Fruit fly (Drosophila melanogaster): ENCODE results near the gene CG9168.

DNA sequence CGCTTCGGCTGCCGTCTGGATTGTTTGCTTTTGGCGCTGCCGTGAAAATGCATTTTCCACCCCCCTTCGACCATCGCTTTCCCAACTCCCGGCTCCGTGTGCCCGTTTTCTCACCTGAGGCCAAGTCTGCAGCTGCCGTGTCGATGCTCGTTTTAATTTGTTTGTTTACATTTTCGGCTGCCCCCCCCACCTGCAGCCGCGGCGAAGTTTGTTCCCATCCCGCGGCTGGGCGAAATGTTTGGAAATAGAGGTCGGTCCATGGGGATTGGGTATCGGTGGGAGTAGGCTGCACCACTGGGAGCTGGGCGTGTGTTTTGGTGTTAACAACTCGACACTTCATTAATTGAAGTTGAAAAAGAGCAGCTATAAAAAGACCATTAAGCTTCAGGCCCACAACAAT, 9.1 kb downstream of the CG9168 start:
- TF ChIP-seq fd96Cb (tag; optimal IDR thresholded peaks at IDR 0.05) (no peak), NK7.1 (GFP tag; optimal IDR thresholded peaks at IDR 0.05) (no peak), CG17829 (tag; optimal IDR thresholded peaks at IDR 0.05) (no peak), CG17802 (tag; optimal IDR thresholded peaks at IDR 0.05) (no peak), CG2199 (GFP tag; IDR thresholded peaks at IDR 0.05) (no peak), CG7786 (GFP tag; optimal IDR thresholded peaks at IDR 0.05) (no peak), CG9727 (GFP tag; optimal IDR thresholded peaks at IDR 0.05) (no peak), dmrt11E (tag; optimal IDR thresholded peaks at IDR 0.05) (no peak), pfk (GFP tag; optimal IDR thresholded peaks at IDR 0.05) (no peak), lov (optimal IDR thresholded peaks at IDR 0.05) (no peak), lov (GFP tag; IDR thresholded peaks at IDR 0.05) (no peak), ind (GFP tag; optimal IDR thresholded peaks at IDR 0.05) (no peak)

All from whole organism, embryonic.